Worm (Caenorhabditis elegans) whole organism, dauer: Measurements from ENCODE around the gene ugt-4.

Source experiments
- unc-62 ChIP-seq: sonication (generic microtip); optimal IDR thresholded peaks from 2 replicates; lab custom pipeline; 2017; ENCODE audit warnings: missing biosample characterization, missing genetic modification reagents, missing genetic modification characterization

The ugt-4 gene

ce11 chrV:12759660-12760059, 35.5 kb downstream of the ugt-4 start, which contains the start of gene papl-1:
papl-1 (minus strand) TSS chrV:12759760.
- no peak for TF ChIP-seq unc-62 (GFP tag; lab: Kevin White, UChicago)

ce11 chrV:12754839-12755238, 40.3 kb downstream of the ugt-4 start, which contains the start of gene gpa-13:
gpa-13 (minus strand) TSS chrV:12754939.
- no peak for TF ChIP-seq unc-62 (GFP tag; lab: Kevin White, UChicago)

- no peak for TF ChIP-seq unc-62 (GFP tag; lab: Kevin White, UChicago)
Observed at ce11 chrV:12752407-12752806, 42.7 kb downstream of the ugt-4 start, which contains the start of gene C15C8.8. C15C8.8 (minus strand) TSS chrV:12752507.

ce11 chrV:12751495-12752050, 43.6 kb downstream of the ugt-4 start, which contains the start of gene C15C8.6:
C15C8.6 (minus strand) TSS chrV:12751545.
- no peak for TF ChIP-seq unc-62 (GFP tag; lab: Kevin White, UChicago)

- TF ChIP-seq unc-62 (GFP tag; lab: Kevin White, UChicago) = no peak
Observed at ce11 chrV:12749558-12749957, 45.6 kb downstream of the ugt-4 start.

- no peak for TF ChIP-seq unc-62 (GFP tag; lab: Kevin White, UChicago)
Observed at ce11 chrV:12747856-12748255, 47.3 kb downstream of the ugt-4 start, which contains the start of gene C15C8.5. C15C8.5 (plus strand) TSS chrV:12748007.

ce11 chrV:12747431-12747830, 47.7 kb downstream of the ugt-4 start, which contains the start of gene C15C8.4:
C15C8.4 (minus strand) TSS chrV:12747463.
- no peak for TF ChIP-seq unc-62 (GFP tag; lab: Kevin White, UChicago)

- TF ChIP-seq unc-62 (GFP tag; lab: Kevin White, UChicago) = no peak
Observed at ce11 chrV:12744979-12745378, 50.2 kb downstream of the ugt-4 start, which contains the start of gene C15C8.7. C15C8.7 (minus strand) TSS chrV:12745050.

- no peak for TF ChIP-seq unc-62 (GFP tag; lab: Kevin White, UChicago)
Observed at ce11 chrV:12743778-12744502, 51.2 kb downstream of the ugt-4 start.
